Worm (Caenorhabditis elegans): ENCODE measurements around the gene clip-1.

DNA sequence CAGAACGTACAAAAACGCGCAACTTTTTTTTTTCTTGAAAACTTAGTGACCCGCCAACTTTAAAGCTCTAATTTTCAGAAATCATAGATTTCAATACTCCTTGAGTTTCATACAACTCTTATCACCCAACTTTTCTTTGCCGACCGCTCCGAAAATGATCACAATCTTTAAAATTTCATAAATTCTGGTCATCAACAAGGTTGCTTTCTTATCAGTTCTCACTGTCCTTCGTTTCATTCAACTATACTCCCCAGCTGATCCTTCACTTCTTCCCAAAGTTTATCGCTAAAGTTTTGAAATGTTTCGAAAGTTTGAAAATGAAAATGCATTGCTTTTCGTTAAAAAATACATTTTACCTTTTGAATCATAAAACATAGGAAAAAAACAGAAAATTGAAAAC, 13.1 kb downstream of the clip-1 start:
- TF ChIP-seq Y105C5A.15 (GFP tag; IDR thresholded peaks at IDR 0.05) (no peak), spr-3 (GFP tag; optimal IDR thresholded peaks at IDR 0.05) (no peak), lsy-2 (tag; optimal IDR thresholded peaks at IDR 0.05) (no peak), snpc-1.2 (GFP tag; IDR thresholded peaks at IDR 0.05) (no peak), mdl-1 (tag; optimal IDR thresholded peaks at IDR 0.05) (no peak), ZK337.2 (GFP tag; IDR thresholded peaks at IDR 0.05) (no peak), daf-19 (GFP tag; conservative IDR thresholded peaks at IDR 0.05) (no peak), ctbp-1 (GFP tag; IDR thresholded peaks at IDR 0.05) (no peak), nhr-6 (tag; optimal IDR thresholded peaks at IDR 0.05) (no peak)
